Worm (Caenorhabditis elegans) whole organism, L4 larva: ENCODE data around the gene nhr-39.

ENCODE experiments used
- F10B5.3 ChIP-seq: sonication (generic microtip); optimal IDR thresholded peaks from 2 replicates; lab custom pipeline; 2016; ENCODE audit warnings: mild to moderate bottlenecking, missing genetic modification characterization, missing compliant biosample characterization
- F26F4.8 ChIP-seq: fragments of 200-800 bp; sonication (Bioruptor generic); conservative IDR thresholded peaks from 2 replicates; pipeline ENCODE4 v1.3.6; 2022; ENCODE audit warnings: missing genetic modification characterization, missing compliant biosample characterization
- F44E2.7 ChIP-seq: fragments of 200-800 bp; sonication (Bioruptor generic); IDR thresholded peaks from 2 replicates; pipeline ENCODE4 v2.1.2; 2022; ENCODE audit warnings: missing genetic modification characterization, missing compliant biosample characterization
- F49E8.2 ChIP-seq: sonication (generic microtip); optimal IDR thresholded peaks from 2 replicates; lab custom pipeline; 2016; ENCODE audit warnings: missing compliant biosample characterization, mild to moderate bottlenecking, missing genetic modification characterization, borderline replicate concordance
- R02D3.7 ChIP-seq: fragments of 150-350 bp; sonication (generic microtip); optimal IDR thresholded peaks from 3 replicates; lab custom pipeline; 2014; ENCODE audit warnings: missing biosample characterization, missing genetic modification characterization
- T20F7.1 ChIP-seq: fragments of 200-800 bp; sonication (Bioruptor generic); optimal IDR thresholded peaks from 2 replicates; lab custom pipeline; 2018; ENCODE audit warnings: mild to moderate bottlenecking, missing genetic modification characterization, missing compliant biosample characterization
- Y75B8A.6 ChIP-seq: fragments of 200-800 bp; sonication (Bioruptor generic); IDR thresholded peaks from 2 replicates; pipeline ENCODE4 v1.3.6; 2022; ENCODE audit warnings: missing genetic modification reagents, missing genetic modification characterization, missing compliant biosample characterization
- ZK337.2 ChIP-seq: fragments of 200-800 bp; sonication (Bioruptor generic); IDR thresholded peaks from 2 replicates; pipeline ENCODE4 v1.3.6; 2022; ENCODE audit warnings: missing genetic modification reagents, missing genetic modification characterization, missing compliant biosample characterization
- aha-1 ChIP-seq: fragments of 150-350 bp; peaks from one replicate; lab custom pipeline; 2014; ENCODE audit warnings: missing biosample characterization, missing genetic modification characterization
- aly-2 ChIP-seq: sonication (generic microtip); optimal IDR thresholded peaks from 2 replicates; lab custom pipeline; 2018; ENCODE audit warnings: missing biosample characterization, missing genetic modification characterization
- ama-1 ChIP-seq: fragments of 150-350 bp; optimal IDR thresholded peaks from 2 replicates; lab custom pipeline; 2014; ENCODE audit warnings: inconsistent platforms, mixed read lengths
- ceh-20 ChIP-seq: fragments of 200-800 bp; sonication (Bioruptor generic); IDR thresholded peaks from 2 replicates; pipeline ENCODE4 v1.3.6; 2022; ENCODE audit warnings: missing genetic modification reagents, missing genetic modification characterization, missing compliant biosample characterization
- ceh-28 ChIP-seq: fragments of 150-350 bp; optimal IDR thresholded peaks from 2 replicates; lab custom pipeline; 2014; ENCODE audit warnings: missing biosample characterization, missing genetic modification reagents, missing genetic modification characterization
- ceh-32 ChIP-seq: sonication (generic microtip); optimal IDR thresholded peaks from 2 replicates; lab custom pipeline; 2016; ENCODE audit warnings: mild to moderate bottlenecking, missing genetic modification characterization, missing compliant biosample characterization; ENCODE audit not compliant: poor library complexity
- ceh-44 ChIP-seq: fragments of 200-800 bp; sonication (Bioruptor generic); IDR thresholded peaks from 2 replicates; pipeline ENCODE4 v1.3.6; 2022; ENCODE audit warnings: missing genetic modification reagents, missing genetic modification characterization, missing compliant biosample characterization
- daf-19 ChIP-seq: fragments of 200-800 bp; sonication (Bioruptor generic); conservative IDR thresholded peaks from 2 replicates; pipeline ENCODE4 v1.3.6; 2022; ENCODE audit warnings: missing genetic modification characterization, missing compliant biosample characterization
- dmd-8 ChIP-seq: fragments of 200-800 bp; sonication (Bioruptor generic); IDR thresholded peaks from 2 replicates; pipeline ENCODE4 v1.3.6; 2022; ENCODE audit warnings: missing genetic modification characterization, missing compliant biosample characterization
- duxl-1 ChIP-seq: sonication (generic microtip); optimal IDR thresholded peaks from 2 replicates; lab custom pipeline; 2016; ENCODE audit warnings: mild to moderate bottlenecking, missing genetic modification characterization, moderate library complexity, missing compliant biosample characterization; ENCODE audit not compliant: poor library complexity
- fkh-10 ChIP-seq: fragments of 150-350 bp; optimal IDR thresholded peaks from 2 replicates; lab custom pipeline; 2014; ENCODE audit warnings: missing biosample characterization, missing genetic modification reagents, missing genetic modification characterization
- hif-1 ChIP-seq, 2 experiments: sonication (generic microtip); optimal IDR thresholded peaks; 2 replicates each; lab custom pipeline; 2016 to 2017; ENCODE audit warnings: missing compliant biosample characterization in 2 of 2, missing genetic modification characterization in 2 of 2, missing genetic modification reagents in 2 of 2, missing genotype in 2 of 2, mild to moderate bottlenecking in 1 of 2
- hlh-11 ChIP-seq: fragments of 200-800 bp; sonication (Bioruptor generic); optimal IDR thresholded peaks from 2 replicates; lab custom pipeline; 2018; ENCODE audit warnings: mild to moderate bottlenecking, missing genetic modification characterization, missing compliant biosample characterization
- hlh-30 ChIP-seq: sonication (generic microtip); optimal IDR thresholded peaks from 2 replicates; lab custom pipeline; 2017; ENCODE audit warnings: antibody characterized with exemption, mild to moderate bottlenecking, missing genetic modification characterization, missing compliant biosample characterization; ENCODE audit not compliant: insufficient read depth
- lin-1 ChIP-seq: fragments of 200-800 bp; sonication (Bioruptor generic); IDR thresholded peaks from 2 replicates; pipeline ENCODE4 v1.3.6; 2022; ENCODE audit warnings: missing genetic modification reagents, missing genetic modification characterization, missing compliant biosample characterization
- lin-15B ChIP-seq: fragments of 150-350 bp; sonication (generic microtip); optimal IDR thresholded peaks from 3 replicates; lab custom pipeline; 2014; ENCODE audit warnings: missing biosample characterization, missing genetic modification characterization
- lin-38 ChIP-seq: fragments of 200-800 bp; sonication (Bioruptor generic); IDR thresholded peaks from 2 replicates; pipeline ENCODE4 v1.3.6; 2022; ENCODE audit warnings: missing genetic modification reagents, missing genetic modification characterization, missing compliant biosample characterization
- lir-3 ChIP-seq: sonication (generic microtip); optimal IDR thresholded peaks from 2 replicates; lab custom pipeline; 2016; ENCODE audit warnings: mild to moderate bottlenecking, missing genetic modification characterization, missing compliant biosample characterization
- madf-5 ChIP-seq, 2 experiments: fragments of 200-800 bp; sonication (Bioruptor generic); IDR thresholded peaks; 2 replicates each; pipeline ENCODE4 v1.3.6; 2022; ENCODE audit warnings: missing compliant biosample characterization in 2 of 2, missing genetic modification characterization in 2 of 2
- madf-9 ChIP-seq: fragments of 200-800 bp; sonication (Bioruptor generic); conservative IDR thresholded peaks from 2 replicates; pipeline ENCODE4 v1.3.6; 2022; ENCODE audit warnings: missing genetic modification reagents, missing genetic modification characterization, missing compliant biosample characterization
- mes-2 ChIP-seq: sonication (generic microtip); optimal IDR thresholded peaks from 2 replicates; lab custom pipeline; 2016; ENCODE audit warnings: missing genotype, mild to moderate bottlenecking, missing genetic modification characterization, missing compliant biosample characterization; ENCODE audit not compliant: poor library complexity, severe bottlenecking
- mxl-2 ChIP-seq: fragments of 200-800 bp; sonication (Bioruptor generic); conservative IDR thresholded peaks from 2 replicates; pipeline ENCODE4 v1.3.6; 2022; ENCODE audit warnings: missing genetic modification reagents, missing genetic modification characterization, missing compliant biosample characterization
- nhr-102 ChIP-seq: sonication (generic microtip); optimal IDR thresholded peaks from 2 replicates; lab custom pipeline; 2016; ENCODE audit warnings: mild to moderate bottlenecking, missing genetic modification characterization, moderate library complexity, missing compliant biosample characterization
- nhr-111 ChIP-seq: fragments of 200-800 bp; sonication (Bioruptor generic); optimal IDR thresholded peaks from 2 replicates; lab custom pipeline; 2018; ENCODE audit warnings: mild to moderate bottlenecking, missing genetic modification characterization, missing compliant biosample characterization
- nhr-41 ChIP-seq: fragments of 200-800 bp; sonication (Bioruptor generic); IDR thresholded peaks from 2 replicates; pipeline ENCODE4 v1.3.6; 2022; ENCODE audit warnings: missing genetic modification reagents, missing genetic modification characterization, missing compliant biosample characterization
- nhr-42 ChIP-seq: fragments of 200-800 bp; sonication (Bioruptor generic); IDR thresholded peaks from 2 replicates; pipeline ENCODE4 v1.3.6; 2022; ENCODE audit warnings: missing genetic modification characterization, missing compliant biosample characterization
- nhr-48 ChIP-seq: sonication (generic microtip); optimal IDR thresholded peaks from 2 replicates; lab custom pipeline; 2016; ENCODE audit warnings: mild to moderate bottlenecking, missing genetic modification characterization, missing compliant biosample characterization
- nhr-6 ChIP-seq: fragments of 150-350 bp; optimal IDR thresholded peaks from 2 replicates; lab custom pipeline; 2014; ENCODE audit warnings: missing biosample characterization, missing genetic modification characterization
- nhr-77 ChIP-seq: fragments of 150-350 bp; optimal IDR thresholded peaks from 2 replicates; lab custom pipeline; 2014; ENCODE audit warnings: missing biosample characterization, missing genetic modification characterization
- pha-4 ChIP-seq, 2 experiments: fragments of 150-350 bp in 1 of 2; fragments of 200-800 bp in 1 of 2; sonication (Bioruptor generic) in 1 of 2; IDR thresholded peaks in 1 of 2; optimal IDR thresholded peaks in 1 of 2; 2 replicates each; pipeline versions ENCODE4 v1.3.6 to Lab custom; 2014 to 2022; ENCODE audit warnings: missing genetic modification characterization in 2 of 2, missing genetic modification reagents in 2 of 2, missing biosample characterization in 1 of 2, missing compliant biosample characterization in 1 of 2
- pqm-1 ChIP-seq: sonication (generic microtip); optimal IDR thresholded peaks from 2 replicates; lab custom pipeline; 2017; ENCODE audit warnings: missing biosample characterization, missing genetic modification characterization
- rbr-2 ChIP-seq: sonication (generic microtip); optimal IDR thresholded peaks from 2 replicates; lab custom pipeline; 2016; ENCODE audit warnings: missing genotype, missing genetic modification characterization, missing compliant biosample characterization
- set-16 ChIP-seq: fragments of 200-800 bp; sonication (Bioruptor generic); IDR thresholded peaks from 2 replicates; pipeline ENCODE4 v1.3.6; 2022; ENCODE audit warnings: missing genetic modification reagents, missing genetic modification characterization, missing compliant biosample characterization
- snpc-1.2 ChIP-seq: fragments of 200-800 bp; sonication (Bioruptor generic); IDR thresholded peaks from 2 replicates; pipeline ENCODE4 v1.3.6; 2022; ENCODE audit warnings: missing genetic modification reagents, missing genetic modification characterization, missing compliant biosample characterization
- spr-3 ChIP-seq: fragments of 200-800 bp; sonication (Bioruptor generic); optimal IDR thresholded peaks from 2 replicates; lab custom pipeline; 2018; ENCODE audit warnings: mild to moderate bottlenecking, missing genetic modification characterization, missing compliant biosample characterization
- tra-1 ChIP-seq: fragments of 200-800 bp; sonication (Bioruptor generic); IDR thresholded peaks from 2 replicates; pipeline ENCODE4 v1.3.6; 2022; ENCODE audit warnings: missing genetic modification reagents, missing genetic modification characterization, missing compliant biosample characterization
- unc-39 ChIP-seq: sonication (generic microtip); optimal IDR thresholded peaks from 2 replicates; lab custom pipeline; 2017; ENCODE audit warnings: missing biosample characterization, missing genetic modification characterization
- vab-7 ChIP-seq: fragments of 200-800 bp; sonication (Bioruptor generic); IDR thresholded peaks from 2 replicates; pipeline ENCODE4 v1.3.6; 2022; ENCODE audit warnings: missing genetic modification reagents, missing genetic modification characterization, missing compliant biosample characterization
- zfp-2 ChIP-seq: sonication (generic microtip); optimal IDR thresholded peaks from 2 replicates; lab custom pipeline; 2016; ENCODE audit warnings: mild to moderate bottlenecking, missing genetic modification characterization, missing compliant biosample characterization
- zip-11 ChIP-seq: fragments of 200-800 bp; sonication (Bioruptor generic); IDR thresholded peaks from 2 replicates; pipeline ENCODE4 v1.3.6; 2022; ENCODE audit warnings: missing genetic modification characterization, missing compliant biosample characterization
- zip-2 ChIP-seq: fragments of 150-350 bp; optimal IDR thresholded peaks from 2 replicates; lab custom pipeline; 2014; ENCODE audit warnings: missing biosample characterization, missing genetic modification characterization
- ztf-11 ChIP-seq: fragments of 150-350 bp; optimal IDR thresholded peaks from 2 replicates; lab custom pipeline; 2014; ENCODE audit warnings: missing biosample characterization, missing genetic modification characterization
- ztf-7 ChIP-seq: fragments of 150-350 bp; optimal IDR thresholded peaks from 2 replicates; lab custom pipeline; 2014; ENCODE audit warnings: missing biosample characterization, missing genetic modification characterization

Gene nhr-39

ce11 chrV:9318046-9318445 lies 14.9 kb downstream of the nhr-39 start, which contains the start of gene kvs-3 (continued):
- TF ChIP-seq zfp-2 (tag; lab: Kevin White, UChicago) (peak; percentile 30), lin-1 (GFP tag; lab: Robert Waterston, UW) (peak; percentile 92), set-16 (GFP tag; lab: Robert Waterston, UW) (no peak), hif-1 (tag; optimal IDR thresholded peaks at IDR 0.05; lab: Kevin White, UChicago) (peak in 1 of 2 experiments; percentile 62), aly-2 (tag; lab: Kevin White, UChicago) (no peak), zip-2 (peak; percentile 37), nhr-111 (peak; percentile 85), ztf-7 (tag; lab: Kevin White, UChicago) (peak; percentile 29), aha-1 (tag; lab: Kevin White, UChicago) (peak; percentile 97), ceh-44 (peak; percentile 90), madf-9 (GFP tag; lab: Robert Waterston, UW) (peak; percentile 80), ceh-32 (tag; lab: Kevin White, UChicago) (no peak), R02D3.7 (tag; lab: Kevin White, UChicago) (no peak), ama-1 (lab: Kevin White, UChicago) (no peak), hlh-11 (tag; lab: Kevin White, UChicago) (no peak), tra-1 (peak; percentile 97), nhr-6 (no peak), nhr-102 (tag; lab: Kevin White, UChicago) (no peak), nhr-77 (tag; lab: Kevin White, UChicago) (no peak), mxl-2 (peak; percentile 87), nhr-48 (tag; lab: Kevin White, UChicago) (peak; percentile 55), ceh-20 (GFP tag; lab: Robert Waterston, UW) (peak; percentile 80), F44E2.7 (GFP tag; lab: Robert Waterston, UW) (peak; percentile 96), nhr-41 (GFP tag; lab: Robert Waterston, UW) (peak; percentile 97), lin-15B (tag; lab: Kevin White, UChicago) (no peak), F10B5.3 (tag; lab: Kevin White, UChicago) (peak; percentile 43), mes-2 (tag; lab: Kevin White, UChicago) (no peak), dmd-8 (GFP tag; lab: Robert Waterston, UW) (peak; percentile 99), F26F4.8 (GFP tag; lab: Robert Waterston, UW) (peak; percentile 98), spr-3 (GFP tag; lab: Kevin White, UChicago) (peak; percentile 89), ZK337.2 (GFP tag; lab: Robert Waterston, UW) (peak; percentile 82), vab-7 (peak; percentile 95), fkh-10 (GFP tag; lab: Kevin White, UChicago) (no peak), duxl-1 (no peak), lir-3 (peak; percentile 69), madf-5 (GFP tag; IDR thresholded peaks at IDR 0.05; lab: Robert Waterston, UW) (peak in 1 of 2 experiments; percentile 94; a peak in 2 of 4 replicates), pha-4 (GFP tag; IDR thresholded peaks at IDR 0.05; lab: Robert Waterston, UW) (peak; percentile 95), pha-4 (tag; optimal IDR thresholded peaks at IDR 0.05; lab: Kevin White, UChicago) (no peak), pqm-1 (tag; lab: Kevin White, UChicago) (no peak), unc-39 (tag; lab: Kevin White, UChicago) (no peak), ztf-11 (no peak), F49E8.2 (tag; lab: Kevin White, UChicago) (peak; percentile 20), ceh-28 (tag; lab: Kevin White, UChicago) (no peak), snpc-1.2 (no peak), daf-19 (GFP tag; lab: Robert Waterston, UW) (peak; percentile 96), rbr-2 (tag; lab: Kevin White, UChicago) (peak; percentile 73), zip-11 (GFP tag; lab: Robert Waterston, UW) (peak; percentile 82; the same call in 1 of the 2 replicates), lin-38 (GFP tag; lab: Robert Waterston, UW) (no peak; the same call in none of the 2 replicates), Y75B8A.6 (GFP tag; lab: Robert Waterston, UW) (peak; percentile 74; the same call in 1 of the 2 replicates), T20F7.1 (peak; percentile 69), nhr-42 (no peak), hlh-30 (peak; percentile 62)
